5 fruit fly cellular contexts compared by ENCODE assay signal in genomic region chrX:14208426-14209208, dm6.
TF ChIP-seq lines count a peak whose summit lies in the region.

No protein-coding gene starts in this region.

- peak; percentile 11 for TF ChIP-seq CTCF in whole organism, embryonic (GFP tag; optimal IDR thresholded peaks at IDR 0.05; lab: Kevin White, UChicago)

TF ChIP-seq in whole organism, adult, 20 proteins besides CTCF, POLR2A, EP300 and RAD21 (continues in another document):
- TF ChIP-seq CG5204 (GFP tag; optimal IDR thresholded peaks at IDR 0.05; lab: Kevin White, UChicago) (no peak), CG14711 (tag; optimal IDR thresholded peaks at IDR 0.05; lab: Kevin White, UChicago) (peak; percentile 28), Mnt (GFP tag; optimal IDR thresholded peaks at IDR 0.05; lab: Kevin White, UChicago) (no peak), cnc (optimal IDR thresholded peaks at IDR 0.05; lab: Kevin White, UChicago) (no peak), toe (GFP tag; optimal IDR thresholded peaks at IDR 0.05; lab: Kevin White, UChicago) (peak; percentile 12), Clk (GFP tag; optimal IDR thresholded peaks at IDR 0.05; lab: Kevin White, UChicago) (no peak), pad (GFP tag; optimal IDR thresholded peaks at IDR 0.05; lab: Kevin White, UChicago) (peak; percentile 26), CG7045 (GFP tag; optimal IDR thresholded peaks at IDR 0.05; lab: Kevin White, UChicago) (peak; percentile 58), Hr96 (GFP tag; optimal IDR thresholded peaks at IDR 0.05; lab: Kevin White, UChicago) (peak; percentile 42), CG12768 (GFP tag; optimal IDR thresholded peaks at IDR 0.05; lab: Kevin White, UChicago) (no peak), Crg-1 (GFP tag; optimal IDR thresholded peaks at IDR 0.05; lab: Kevin White, UChicago) (no peak), CG11617 (GFP tag; optimal IDR thresholded peaks at IDR 0.05; lab: Kevin White, UChicago) (peak; percentile 36), tj (GFP tag; optimal IDR thresholded peaks at IDR 0.05; lab: Kevin White, UChicago) (no peak), kay (GFP tag; lab: Kevin White, UChicago; ENCODE audit: borderline replicate concordance) (peak; percentile 72), bab1 (GFP tag; optimal IDR thresholded peaks at IDR 0.05; lab: Kevin White, UChicago) (peak; percentile 39), CG33017 (tag; optimal IDR thresholded peaks at IDR 0.05; lab: Kevin White, UChicago) (peak; percentile 41), CG7101 (tag; optimal IDR thresholded peaks at IDR 0.05; lab: Kevin White, UChicago) (no peak), CG1620 (GFP tag; optimal IDR thresholded peaks at IDR 0.05; lab: Kevin White, UChicago) (no peak), ovo (GFP tag; optimal IDR thresholded peaks at IDR 0.05; lab: Kevin White, UChicago) (no peak)

TF ChIP-seq in whole organism, embryonic, 481 proteins besides CTCF, POLR2A, EP300 and RAD21 (continues in another document):
- TF ChIP-seq CG6272 (GFP tag; IDR thresholded peaks at IDR 0.05; lab: Robert Waterston, UW), result no peak
- no peak for TF ChIP-seq Nf-YC (tag; optimal IDR thresholded peaks at IDR 0.05; lab: Kevin White, UChicago)
- TF ChIP-seq CG14441 (GFP tag; IDR thresholded peaks at IDR 0.05; lab: Robert Waterston, UW), result peak; percentile 44; the same call in 1 of the 2 replicates
- TF ChIP-seq Lim3 (GFP tag; IDR thresholded peaks at IDR 0.05; lab: Robert Waterston, UW), result no peak
- peak; percentile 22 for TF ChIP-seq Dek (tag; optimal IDR thresholded peaks at IDR 0.05; lab: Kevin White, UChicago)
- no peak for TF ChIP-seq CG1647 (GFP tag; optimal IDR thresholded peaks at IDR 0.05; lab: Kevin White, UChicago)
- TF ChIP-seq jumu (GFP tag; optimal IDR thresholded peaks at IDR 0.05; lab: Kevin White, UChicago), result no peak
- TF ChIP-seq oc (tag; optimal IDR thresholded peaks at IDR 0.05; lab: Kevin White, UChicago), result no peak
- TF ChIP-seq Hmx (GFP tag; optimal IDR thresholded peaks at IDR 0.05; lab: Kevin White, UChicago), result no peak
- TF ChIP-seq CG4617 (GFP tag; optimal IDR thresholded peaks at IDR 0.05; lab: Kevin White, UChicago; ENCODE audit: borderline replicate concordance), result no peak
- no peak for TF ChIP-seq BEAF-32 (GFP tag; optimal IDR thresholded peaks at IDR 0.05; lab: Kevin White, UChicago)
- TF ChIP-seq caup (GFP tag; optimal IDR thresholded peaks at IDR 0.05; lab: Kevin White, UChicago; ENCODE audit: severe bottlenecking), result no peak
- no peak for TF ChIP-seq CG12942 (GFP tag; optimal IDR thresholded peaks at IDR 0.05; lab: Kevin White, UChicago)
- no peak for TF ChIP-seq NK7.1 (GFP tag; optimal IDR thresholded peaks at IDR 0.05; lab: Kevin White, UChicago)
- peak; percentile 57 for TF ChIP-seq CG4820 (GFP tag; optimal IDR thresholded peaks at IDR 0.05; lab: Kevin White, UChicago)
- TF ChIP-seq lilli (GFP tag; optimal IDR thresholded peaks at IDR 0.05; lab: Kevin White, UChicago), result peak; percentile 33
- TF ChIP-seq CG1024 (GFP tag; IDR thresholded peaks at IDR 0.05; lab: Robert Waterston, UW), result peak; percentile 55; the same call in 1 of the 2 replicates
- TF ChIP-seq CG3838 (GFP tag; optimal IDR thresholded peaks at IDR 0.05; lab: Kevin White, UChicago), result no peak
- no peak for TF ChIP-seq Chrac-16 (GFP tag; optimal IDR thresholded peaks at IDR 0.05; lab: Kevin White, UChicago)

TF ChIP-seq in whole organism, prepupa, 60 proteins besides CTCF, POLR2A, EP300 and RAD21 (continues in another document):
- TF ChIP-seq CG16779 (tag; optimal IDR thresholded peaks at IDR 0.05; lab: Kevin White, UChicago) (peak; percentile 71), Smox (GFP tag; optimal IDR thresholded peaks at IDR 0.05; lab: Kevin White, UChicago) (peak; percentile 71), CG6792 (GFP tag; optimal IDR thresholded peaks at IDR 0.05; lab: Kevin White, UChicago) (peak; percentile 64), acj6 (GFP tag; optimal IDR thresholded peaks at IDR 0.05; lab: Kevin White, UChicago) (peak; percentile 74), cyc (GFP tag; optimal IDR thresholded peaks at IDR 0.05; lab: Kevin White, UChicago) (peak; percentile 65), svp (GFP tag; lab: Kevin White, UChicago) (peak; percentile 87), vri (GFP tag; optimal IDR thresholded peaks at IDR 0.05; lab: Kevin White, UChicago) (no peak), CG10669 (GFP tag; optimal IDR thresholded peaks at IDR 0.05; lab: Kevin White, UChicago) (peak; percentile 71), Sox15 (GFP tag; optimal IDR thresholded peaks at IDR 0.05; lab: Kevin White, UChicago) (peak; percentile 13), CG6854 (GFP tag; optimal IDR thresholded peaks at IDR 0.05; lab: Kevin White, UChicago) (peak; percentile 62), CG8632 (GFP tag; optimal IDR thresholded peaks at IDR 0.05; lab: Kevin White, UChicago) (peak; percentile 64), Lpt (GFP tag; optimal IDR thresholded peaks at IDR 0.05; lab: Kevin White, UChicago) (peak; percentile 40), ss (GFP tag; optimal IDR thresholded peaks at IDR 0.05; lab: Kevin White, UChicago) (peak; percentile 62 to 72), dsx (GFP tag; optimal IDR thresholded peaks at IDR 0.05; lab: Kevin White, UChicago; ENCODE audit: poor library complexity, severe bottlenecking) (peak; percentile 61), achi (GFP tag; optimal IDR thresholded peaks at IDR 0.05; lab: Kevin White, UChicago) (peak; percentile 64), CG6276 (GFP tag; optimal IDR thresholded peaks at IDR 0.05; lab: Kevin White, UChicago) (peak; percentile 85), Blimp-1 (GFP tag; optimal IDR thresholded peaks at IDR 0.05; lab: Kevin White, UChicago) (peak; percentile 36), OdsH (GFP tag; optimal IDR thresholded peaks at IDR 0.05; lab: Kevin White, UChicago) (peak; percentile 71), pdm3 (GFP tag; optimal IDR thresholded peaks at IDR 0.05; lab: Kevin White, UChicago) (peak; percentile 66)

TF ChIP-seq in whole organism, pupa, 21 proteins besides CTCF, POLR2A, EP300 and RAD21 (continues in another document):
- TF ChIP-seq CG14655 (GFP tag; optimal IDR thresholded peaks at IDR 0.05; lab: Kevin White, UChicago), result peak; percentile 79
- peak; percentile 63 for TF ChIP-seq CG9948 (tag; optimal IDR thresholded peaks at IDR 0.05; lab: Kevin White, UChicago)
- peak; percentile 72 for TF ChIP-seq CG12605 (GFP tag; IDR thresholded peaks at IDR 0.05; lab: Robert Waterston, UW)
- TF ChIP-seq CG17806 (tag; optimal IDR thresholded peaks at IDR 0.05; lab: Kevin White, UChicago), result peak; percentile 73
- TF ChIP-seq CG8159 (tag; optimal IDR thresholded peaks at IDR 0.05; lab: Kevin White, UChicago), result peak; percentile 72
- TF ChIP-seq Pif1B (GFP tag; optimal IDR thresholded peaks at IDR 0.05; lab: Kevin White, UChicago), result peak; percentile 59
- TF ChIP-seq rn (GFP tag; IDR thresholded peaks at IDR 0.05; lab: Robert Waterston, UW), result 0 out of 2 replicates have a peak, but pooled peaks have one; percentile 7
- peak; percentile 78 for TF ChIP-seq CG15710 (tag; optimal IDR thresholded peaks at IDR 0.05; lab: Kevin White, UChicago)
- peak; percentile 80 for TF ChIP-seq CG32121 (GFP tag; IDR thresholded peaks at IDR 0.05; lab: Robert Waterston, UW)
- peak; percentile 62 for TF ChIP-seq D1 (tag; optimal IDR thresholded peaks at IDR 0.05; lab: Kevin White, UChicago)
- no peak; the same call in 2 of the 3 replicates for TF ChIP-seq fd96Ca (GFP tag; IDR thresholded peaks at IDR 0.05; lab: Robert Waterston, UW)
- peak; percentile 56 for TF ChIP-seq CG34367 (tag; optimal IDR thresholded peaks at IDR 0.05; lab: Kevin White, UChicago)
- peak; percentile 74 for TF ChIP-seq Snoo (tag; optimal IDR thresholded peaks at IDR 0.05; lab: Kevin White, UChicago)
- peak; percentile 70 for TF ChIP-seq CG8301 (tag; optimal IDR thresholded peaks at IDR 0.05; lab: Kevin White, UChicago)
- peak; percentile 75 for TF ChIP-seq Pif1A (GFP tag; optimal IDR thresholded peaks at IDR 0.05; lab: Kevin White, UChicago)
- peak; percentile 79 for TF ChIP-seq Ets98B (GFP tag; IDR thresholded peaks at IDR 0.05; lab: Robert Waterston, UW)
- TF ChIP-seq CG10348 (GFP tag; IDR thresholded peaks at IDR 0.05; lab: Robert Waterston, UW), result no peak
- no peak for TF ChIP-seq gl (tag; optimal IDR thresholded peaks at IDR 0.05; lab: Kevin White, UChicago)
- peak; percentile 49 for TF ChIP-seq EcR (GFP tag; optimal IDR thresholded peaks at IDR 0.05; lab: Kevin White, UChicago)
- TF ChIP-seq CG4496 (GFP tag; IDR thresholded peaks at IDR 0.05; lab: Robert Waterston, UW), result peak; percentile 77

TF ChIP-seq in whole organism, wandering third instar larva, 38 proteins besides CTCF, POLR2A, EP300 and RAD21:
- TF ChIP-seq woc (GFP tag; optimal IDR thresholded peaks at IDR 0.05; lab: Kevin White, UChicago), result peak; percentile 27
- TF ChIP-seq foxo (GFP tag; optimal IDR thresholded peaks at IDR 0.05; lab: Kevin White, UChicago), result peak in 1 of 2 experiments; percentile 75
- no peak for TF ChIP-seq GATAd (GFP tag; optimal IDR thresholded peaks at IDR 0.05; lab: Kevin White, UChicago)
- TF ChIP-seq h (GFP tag; optimal IDR thresholded peaks at IDR 0.05; lab: Kevin White, UChicago), result peak; percentile 69
- peak; percentile 58 for TF ChIP-seq fru (GFP tag; optimal IDR thresholded peaks at IDR 0.05; lab: Kevin White, UChicago)
- TF ChIP-seq dmrt93B (GFP tag; optimal IDR thresholded peaks at IDR 0.05; lab: Kevin White, UChicago), result peak; percentile 33
- TF ChIP-seq psq (GFP tag; optimal IDR thresholded peaks at IDR 0.05; lab: Kevin White, UChicago), result peak; percentile 44
- peak; percentile 33 for TF ChIP-seq rgr (GFP tag; optimal IDR thresholded peaks at IDR 0.05; lab: Kevin White, UChicago)
- TF ChIP-seq HLH106 (tag; optimal IDR thresholded peaks at IDR 0.05; lab: Kevin White, UChicago), result peak; percentile 56
- TF ChIP-seq ey (GFP tag; optimal IDR thresholded peaks at IDR 0.05; lab: Kevin White, UChicago), result peak; percentile 37
- TF ChIP-seq Sp1 (GFP tag; optimal IDR thresholded peaks at IDR 0.05; lab: Kevin White, UChicago), result peak; percentile 68
- no peak for TF ChIP-seq OdsH (GFP tag; optimal IDR thresholded peaks at IDR 0.05; lab: Kevin White, UChicago)
- TF ChIP-seq br (GFP tag; optimal IDR thresholded peaks at IDR 0.05; lab: Kevin White, UChicago), result peak; percentile 17
- TF ChIP-seq tai (GFP tag; optimal IDR thresholded peaks at IDR 0.05; lab: Kevin White, UChicago), result no peak
- TF ChIP-seq CG9705 (GFP tag; optimal IDR thresholded peaks at IDR 0.05; lab: Kevin White, UChicago), result peak; percentile 17
- TF ChIP-seq Jra (GFP tag; optimal IDR thresholded peaks at IDR 0.05; lab: Kevin White, UChicago), result no peak
- no peak for TF ChIP-seq Dfd (GFP tag; optimal IDR thresholded peaks at IDR 0.05; lab: Kevin White, UChicago)
- no peak for TF ChIP-seq Hr78 (GFP tag; optimal IDR thresholded peaks at IDR 0.05; lab: Kevin White, UChicago)
TF ChIP-seq in whole organism, wandering third instar larva: peak in this region for 12.
